Worm (Caenorhabditis elegans) whole organism, midembryonic: ENCODE data around the gene C04B4.2.

Source experiments
- T22C8.4 ChIP-seq: fragments of 200-800 bp; sonication (Bioruptor generic); IDR thresholded peaks from 2 replicates; pipeline ENCODE4 v1.3.6; 2022; ENCODE audit warnings: missing genetic modification characterization, missing compliant biosample characterization
- cog-1 ChIP-seq: sonication (generic microtip); optimal IDR thresholded peaks from 2 replicates; lab custom pipeline; 2016; ENCODE audit warnings: missing genetic modification characterization, missing compliant biosample characterization
- flt-1 ChIP-seq: fragments of 200-800 bp; sonication (Bioruptor generic); IDR thresholded peaks from 2 replicates; pipeline ENCODE4 v1.3.6; 2022; ENCODE audit warnings: missing genetic modification characterization, missing compliant biosample characterization
- klf-2 ChIP-seq: fragments of 200-800 bp; sonication (Bioruptor generic); conservative IDR thresholded peaks from 2 replicates; pipeline ENCODE4 v1.3.6; 2022; ENCODE audit warnings: missing genetic modification reagents, missing genetic modification characterization, missing compliant biosample characterization
- med-1 ChIP-seq: sonication (generic microtip); optimal IDR thresholded peaks from 2 replicates; lab custom pipeline; 2017; ENCODE audit warnings: missing genetic modification characterization, mild to moderate bottlenecking, missing compliant biosample characterization, antibody characterized with exemption, missing genetic modification reagents; ENCODE audit not compliant: insufficient read depth
- ref-1 ChIP-seq: fragments of 200-800 bp; sonication (Bioruptor generic); conservative IDR thresholded peaks from 2 replicates; pipeline ENCODE4 v1.3.6; 2022; ENCODE audit warnings: missing genetic modification reagents, missing genetic modification characterization, missing compliant biosample characterization
- tab-1 ChIP-seq: fragments of 200-800 bp; sonication (Bioruptor generic); IDR thresholded peaks from 2 replicates; pipeline ENCODE4 v1.3.6; 2022; ENCODE audit warnings: missing genetic modification characterization, missing compliant biosample characterization
- ztf-23 ChIP-seq: fragments of 200-800 bp; sonication (Bioruptor generic); IDR thresholded peaks from 2 replicates; pipeline ENCODE4 v1.3.6; 2022; ENCODE audit warnings: missing genetic modification reagents, missing genetic modification characterization, missing compliant biosample characterization
- ztf-29 ChIP-seq: fragments of 200-800 bp; sonication (Bioruptor generic); IDR thresholded peaks from 2 replicates; pipeline ENCODE4 v1.3.6; 2022; ENCODE audit warnings: missing genetic modification reagents, missing genetic modification characterization, missing compliant biosample characterization

C04B4.2 gene

DNA sequence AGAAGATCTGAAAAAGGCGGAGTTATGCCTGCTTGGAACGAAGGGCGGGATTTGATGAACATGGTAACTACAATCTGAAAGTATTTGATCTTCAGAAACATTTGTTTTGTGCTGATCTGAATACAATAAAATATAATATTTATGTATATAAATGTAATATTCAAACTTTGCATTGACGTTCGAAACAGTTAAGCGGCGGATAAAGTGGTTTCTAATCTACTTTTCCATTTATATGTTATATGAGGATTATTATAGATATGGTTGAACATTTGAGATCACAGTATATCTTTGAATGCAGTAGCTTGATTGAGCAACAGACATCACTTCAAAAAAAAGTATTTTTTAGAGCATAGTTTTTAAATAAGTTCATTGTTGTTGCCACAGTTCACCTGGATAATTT is 9.2 kb upstream of the C04B4.2 start, which contains the start of gene H19J13.2:
TSS of gene H19J13.2 (minus strand) at position 101 of the 400 bp plus-strand sequence.
- TF ChIP-seq ztf-29 (GFP tag; lab: Robert Waterston, UW), result no peak
- TF ChIP-seq flt-1 (GFP tag; lab: Robert Waterston, UW), result no peak
- no peak for TF ChIP-seq ref-1
- no peak for TF ChIP-seq tab-1

ce11 chrX:12275577-12275976 is 7.5 kb upstream of the C04B4.2 start, which contains the start of gene C04B4.6:
TSS of gene C04B4.6 (minus strand) at chrX:12275677.
- TF ChIP-seq ztf-29 (GFP tag; lab: Robert Waterston, UW) (no peak), ref-1 (no peak), med-1 (GFP tag; lab: Kevin White, UChicago) (no peak), tab-1 (no peak), cog-1 (no peak), ztf-23 (GFP tag; lab: Robert Waterston, UW) (no peak)

DNA sequence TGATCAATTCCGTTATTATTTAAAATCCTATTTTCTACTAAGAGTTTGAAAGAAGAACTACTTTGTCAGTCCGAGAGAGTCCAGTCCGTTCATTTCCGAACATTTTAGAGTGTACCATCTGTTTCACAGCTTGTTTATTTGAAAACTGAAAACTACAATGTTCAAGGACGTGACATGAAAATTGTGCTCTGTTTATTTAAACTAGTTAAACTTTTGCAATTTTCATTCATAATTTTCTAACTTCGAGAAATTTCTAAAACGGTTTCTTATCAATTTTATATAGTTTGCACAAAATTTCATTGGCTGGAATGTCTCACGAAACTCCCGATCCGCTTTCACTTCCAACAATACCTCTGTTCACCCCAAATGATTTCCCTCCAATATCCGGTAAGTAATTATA is 2.6 kb upstream of the C04B4.2 start, which contains the start of gene C04B4.1:
TSS of gene C04B4.1 (plus strand) at position 301 of the 400 bp plus-strand sequence.
- TF ChIP-seq T22C8.4 (GFP tag; lab: Robert Waterston, UW) (no peak), flt-1 (GFP tag; lab: Robert Waterston, UW) (no peak)

DNA sequence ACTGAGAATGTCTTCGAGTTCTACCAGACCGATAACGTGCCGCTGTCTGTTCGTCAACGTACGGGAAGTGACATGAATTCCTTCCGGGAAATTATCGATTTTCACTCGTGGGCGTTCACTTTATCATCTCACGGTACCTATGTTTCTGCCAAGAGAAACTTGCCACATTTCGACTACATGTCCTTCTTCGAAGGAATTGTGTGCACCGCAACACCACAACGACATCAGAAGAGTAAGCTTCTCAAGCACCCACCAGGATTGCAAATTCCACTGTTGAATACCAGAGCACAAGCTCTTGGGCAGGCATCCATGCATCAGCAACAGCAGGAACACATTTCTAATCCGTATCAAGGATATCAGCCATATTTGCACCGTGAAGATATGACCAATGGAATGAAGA is 1.1 kb downstream of the C04B4.2 start:
- no peak for TF ChIP-seq T22C8.4 (GFP tag; lab: Robert Waterston, UW)
- no peak for TF ChIP-seq med-1 (GFP tag; lab: Kevin White, UChicago)
- TF ChIP-seq ztf-29 (GFP tag; lab: Robert Waterston, UW), result no peak
- no peak for TF ChIP-seq flt-1 (GFP tag; lab: Robert Waterston, UW)
- TF ChIP-seq klf-2, result no peak
- no peak for TF ChIP-seq ztf-23 (GFP tag; lab: Robert Waterston, UW)
- no peak for TF ChIP-seq ref-1
- TF ChIP-seq tab-1, result no peak
- no peak for TF ChIP-seq cog-1

- TF ChIP-seq klf-2 (no peak), flt-1 (GFP tag; lab: Robert Waterston, UW) (no peak), ztf-23 (GFP tag; lab: Robert Waterston, UW) (no peak), tab-1 (no peak), cog-1 (no peak), ztf-29 (GFP tag; lab: Robert Waterston, UW) (no peak), med-1 (GFP tag; lab: Kevin White, UChicago) (no peak), ref-1 (no peak), T22C8.4 (GFP tag; lab: Robert Waterston, UW) (no peak)
Observed at ce11 chrX:12285496-12285895, 2.4 kb downstream of the C04B4.2 start, which contains the start of gene lips-2. TSS of gene lips-2 (plus strand) at chrX:12285796.

DNA sequence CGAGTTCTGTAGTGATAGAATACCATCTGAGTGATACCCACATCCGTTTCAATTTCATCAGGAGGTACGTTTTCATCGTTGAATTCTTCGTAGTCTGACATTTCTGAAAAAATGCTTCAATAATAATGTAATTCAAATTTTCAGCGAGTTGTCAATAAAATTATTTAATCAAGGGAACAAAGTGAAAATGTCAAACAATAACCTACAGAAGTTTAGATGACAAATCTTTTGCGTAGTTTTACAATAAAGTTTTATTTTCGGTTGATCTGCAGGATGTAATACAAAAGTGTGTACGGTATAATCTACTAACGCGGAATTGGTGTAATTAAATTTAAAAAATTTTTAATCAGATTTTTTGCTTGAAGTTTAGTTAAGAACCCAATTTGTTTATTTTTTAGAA is 5.2 kb downstream of the C04B4.2 start, which contains the start of gene C04B4.5:
TSS of gene C04B4.5 (minus strand) at position 101 of the 400 bp plus-strand sequence.
- no peak for TF ChIP-seq flt-1 (GFP tag; lab: Robert Waterston, UW)
- no peak for TF ChIP-seq ref-1
- TF ChIP-seq ztf-29 (GFP tag; lab: Robert Waterston, UW), result no peak

DNA sequence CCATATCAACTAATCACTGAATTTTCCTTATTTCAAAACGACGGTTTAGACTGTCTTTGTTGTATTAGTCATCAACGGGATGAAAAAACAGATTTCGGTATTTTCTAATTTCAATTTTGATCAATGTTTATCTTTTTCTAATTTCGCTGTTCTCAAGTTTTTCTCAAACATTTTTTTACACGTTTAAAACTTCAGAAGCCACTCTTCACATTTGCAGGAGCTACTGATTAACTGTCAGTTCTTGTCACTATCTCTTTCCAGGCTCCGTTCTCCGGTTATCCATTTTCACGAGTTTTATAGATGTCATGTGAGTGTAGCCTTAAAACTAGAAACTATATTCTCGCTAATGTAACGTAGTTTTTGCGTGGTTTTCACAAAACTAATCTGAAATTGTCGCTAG is 7.5 kb downstream of the C04B4.2 start, which contains the start of gene C04B4.4:
TSS of gene C04B4.4 (plus strand) at position 301 of the 400 bp plus-strand sequence.
- no peak for TF ChIP-seq T22C8.4 (GFP tag; lab: Robert Waterston, UW)
- no peak for TF ChIP-seq flt-1 (GFP tag; lab: Robert Waterston, UW)
- no peak for TF ChIP-seq ztf-29 (GFP tag; lab: Robert Waterston, UW)
- no peak for TF ChIP-seq ref-1

DNA sequence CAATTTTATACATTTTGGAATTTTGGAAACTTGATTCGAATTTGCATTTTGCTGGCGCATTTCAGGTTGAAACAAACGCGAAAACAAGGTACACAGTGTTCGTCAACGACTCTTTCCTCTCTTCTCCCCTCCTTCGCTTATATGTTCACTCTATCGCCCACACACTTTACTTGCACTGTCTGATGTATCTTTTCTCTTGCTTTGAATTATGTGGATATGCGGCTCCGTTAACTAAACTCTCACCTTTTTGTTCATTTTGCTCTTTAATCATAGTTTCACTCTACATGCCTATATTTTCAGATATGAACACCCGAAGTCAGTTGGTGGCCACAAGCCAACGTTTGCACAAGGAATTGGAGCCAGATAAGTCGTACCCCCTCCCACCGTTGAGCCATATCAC is 11.2 kb downstream of the C04B4.2 start, which contains the start of gene W06D11.1:
TSS of gene W06D11.1 (plus strand) at position 301 of the 400 bp plus-strand sequence.
- TF ChIP-seq ztf-23 (GFP tag; lab: Robert Waterston, UW) (no peak), flt-1 (GFP tag; lab: Robert Waterston, UW) (no peak), cog-1 (no peak), med-1 (GFP tag; lab: Kevin White, UChicago) (no peak), ztf-29 (GFP tag; lab: Robert Waterston, UW) (no peak), ref-1 (no peak), tab-1 (no peak), T22C8.4 (GFP tag; lab: Robert Waterston, UW) (no peak), klf-2 (no peak)

ce11 chrX:12296392-12296791 is 13.3 kb downstream of the C04B4.2 start, which contains the start of gene W06D11.2:
TSS of gene W06D11.2 (minus strand) at chrX:12296730.
- TF ChIP-seq ztf-23 (GFP tag; lab: Robert Waterston, UW) (no peak), cog-1 (no peak), T22C8.4 (GFP tag; lab: Robert Waterston, UW) (no peak), ztf-29 (GFP tag; lab: Robert Waterston, UW) (no peak), klf-2 (no peak), med-1 (GFP tag; lab: Kevin White, UChicago) (no peak)

DNA sequence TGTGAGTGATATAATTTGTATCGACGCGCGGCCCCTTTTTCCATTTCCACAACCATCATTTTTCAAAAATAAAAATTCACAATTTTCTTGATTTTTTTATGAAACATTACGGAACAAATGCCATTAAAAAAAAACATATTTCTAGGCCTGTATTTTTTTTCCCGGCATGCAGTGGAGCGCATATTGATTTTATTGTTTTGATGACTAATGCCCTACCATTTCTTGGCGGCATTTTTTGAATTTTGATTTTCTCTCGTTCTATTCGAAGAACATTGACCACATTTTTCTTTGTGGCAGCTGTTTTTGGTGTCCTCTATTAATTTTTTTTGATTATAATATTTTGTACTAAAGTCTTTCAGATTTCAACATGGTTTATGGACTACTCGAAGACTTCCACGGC is 15.2 kb downstream of the C04B4.2 start, which contains the start of gene W06D11.3:
TSS of gene W06D11.3 (plus strand) at position 360 of the 400 bp plus-strand sequence.
- TF ChIP-seq ref-1 (no peak), ztf-29 (GFP tag; lab: Robert Waterston, UW) (no peak), tab-1 (no peak), cog-1 (no peak), flt-1 (GFP tag; lab: Robert Waterston, UW) (no peak), klf-2 (no peak), med-1 (GFP tag; lab: Kevin White, UChicago) (no peak), T22C8.4 (GFP tag; lab: Robert Waterston, UW) (no peak), ztf-23 (GFP tag; lab: Robert Waterston, UW) (no peak)

ce11 chrX:12299834-12300233 is 16.8 kb downstream of the C04B4.2 start, which contains the start of gene W06D11.5:
TSS of gene W06D11.5 (plus strand) at chrX:12300134.
- TF ChIP-seq T22C8.4 (GFP tag; lab: Robert Waterston, UW), result no peak
- TF ChIP-seq med-1 (GFP tag; lab: Kevin White, UChicago), result no peak
- TF ChIP-seq ztf-23 (GFP tag; lab: Robert Waterston, UW), result no peak
- TF ChIP-seq flt-1 (GFP tag; lab: Robert Waterston, UW), result no peak
